Worm (Caenorhabditis elegans) whole organism, L1 larva: ENCODE measurements around the gene F59E12.8.

Source experiments
- C04F5.9 ChIP-seq: sonication (generic microtip); optimal IDR thresholded peaks from 2 replicates; lab custom pipeline; 2016; ENCODE audit warnings: missing genetic modification characterization, missing compliant biosample characterization
- C16A3.4 ChIP-seq: fragments of 150-350 bp; optimal IDR thresholded peaks from 2 replicates; lab custom pipeline; 2014; ENCODE audit warnings: missing biosample characterization, missing genetic modification characterization
- Y116A8C.19 ChIP-seq: sonication (generic microtip); optimal IDR thresholded peaks from 2 replicates; lab custom pipeline; 2016; ENCODE audit warnings: missing compliant biosample characterization, missing genetic modification characterization, borderline replicate concordance
- aha-1 ChIP-seq: fragments of 150-350 bp; optimal IDR thresholded peaks from 2 replicates; lab custom pipeline; 2014; ENCODE audit warnings: missing biosample characterization, missing genetic modification characterization
- ama-1 ChIP-seq: fragments of 150-350 bp; optimal IDR thresholded peaks from 2 replicates; lab custom pipeline; 2014
- blmp-1 ChIP-seq: fragments of 150-350 bp; optimal IDR thresholded peaks from 2 replicates; lab custom pipeline; 2014; ENCODE audit warnings: missing biosample characterization, missing genetic modification characterization
- ceh-63 ChIP-seq: fragments of 200-800 bp; sonication (Bioruptor generic); optimal IDR thresholded peaks from 2 replicates; lab custom pipeline; 2018; ENCODE audit warnings: mild to moderate bottlenecking, missing genetic modification characterization, missing compliant biosample characterization
- ceh-8 ChIP-seq: fragments of 200-800 bp; sonication (Bioruptor generic); optimal IDR thresholded peaks from 2 replicates; lab custom pipeline; 2018; ENCODE audit warnings: mild to moderate bottlenecking, missing genetic modification characterization, moderate library complexity, missing compliant biosample characterization
- ces-1 ChIP-seq: fragments of 150-350 bp; optimal IDR thresholded peaks from 2 replicates; lab custom pipeline; 2014; ENCODE audit warnings: missing biosample characterization, missing genetic modification reagents, missing genetic modification characterization
- dpl-1 ChIP-seq, 3 experiments: fragments of 150-350 bp in 2 of 3; sonication (generic microtip) in 1 of 3; optimal IDR thresholded peaks; 2 replicates each; lab custom pipeline; 2014 to 2017; ENCODE audit warnings: missing biosample characterization in 3 of 3, missing genetic modification characterization in 3 of 3, missing genetic modification reagents in 3 of 3
- efl-1 ChIP-seq, 4 experiments: fragments of 150-350 bp; optimal IDR thresholded peaks in 3 of 4; peaks in 1 of 4; 1 replicate in 1 of 4; 2 replicates in 3 of 4; lab custom pipeline; 2014; ENCODE audit warnings: missing biosample characterization in 2 of 4, missing genetic modification characterization in 2 of 4, missing genetic modification reagents in 2 of 4
- egl-27 ChIP-seq, 2 experiments: fragments of 150-350 bp in 1 of 2; sonication (generic microtip); optimal IDR thresholded peaks; 3 replicates each; lab custom pipeline; 2017 to 2018; ENCODE audit warnings: missing biosample characterization in 2 of 2, missing genetic modification characterization in 2 of 2, missing genetic modification reagents in 2 of 2
- elt-3 ChIP-seq, 6 experiments: fragments of 150-350 bp in 1 of 6; sonication (generic microtip); optimal IDR thresholded peaks; 2 replicates each; lab custom pipeline; 2017 to 2018; ENCODE audit warnings: missing biosample characterization in 6 of 6, missing genetic modification characterization in 6 of 6, inconsistent platforms in 1 of 6
- ets-5 ChIP-seq: fragments of 200-800 bp; sonication (Bioruptor generic); IDR thresholded peaks from 2 replicates; pipeline ENCODE4 v1.3.6; 2022; ENCODE audit warnings: missing genetic modification characterization, missing compliant biosample characterization
- fkh-4 ChIP-seq: sonication (generic microtip); optimal IDR thresholded peaks from 2 replicates; lab custom pipeline; 2016; ENCODE audit warnings: missing compliant biosample characterization, missing genetic modification characterization, borderline replicate concordance
- hlh-17 ChIP-seq: fragments of 200-800 bp; sonication (Bioruptor generic); optimal IDR thresholded peaks from 2 replicates; lab custom pipeline; 2018; ENCODE audit warnings: missing genetic modification characterization, mild to moderate bottlenecking, missing compliant biosample characterization, moderate library complexity, borderline replicate concordance
- hpl-2 ChIP-seq: fragments of 150-350 bp; optimal IDR thresholded peaks from 2 replicates; lab custom pipeline; 2014; ENCODE audit warnings: missing biosample characterization, missing genetic modification reagents, missing genetic modification characterization
- irx-1 ChIP-seq: sonication (generic microtip); optimal IDR thresholded peaks from 2 replicates; lab custom pipeline; 2016; ENCODE audit warnings: missing genetic modification characterization, missing compliant biosample characterization
- isw-1 ChIP-seq: fragments of 200-800 bp; sonication (Bioruptor generic); IDR thresholded peaks from 2 replicates; pipeline ENCODE4 v1.3.6; 2022; ENCODE audit warnings: missing genetic modification characterization, missing compliant biosample characterization
- jun-1 ChIP-seq: fragments of 150-350 bp; optimal IDR thresholded peaks from 2 replicates; lab custom pipeline; 2014; ENCODE audit warnings: missing biosample characterization, missing genetic modification reagents, missing genetic modification characterization
- lin-14 ChIP-seq: fragments of 200-800 bp; sonication (Bioruptor generic); optimal IDR thresholded peaks from 2 replicates; lab custom pipeline; 2018; ENCODE audit warnings: mild to moderate bottlenecking, missing genetic modification characterization, moderate library complexity, missing compliant biosample characterization
- lin-35 ChIP-seq, 2 experiments: fragments of 150-350 bp; optimal IDR thresholded peaks; 2 replicates each; lab custom pipeline; 2014; ENCODE audit warnings: missing biosample characterization in 2 of 2, missing genetic modification characterization in 2 of 2, missing genetic modification reagents in 2 of 2
- lin-39 ChIP-seq: fragments of 150-350 bp; optimal IDR thresholded peaks from 2 replicates; lab custom pipeline; 2014; ENCODE audit warnings: missing biosample characterization, missing genetic modification reagents, missing genetic modification characterization
- lir-3 ChIP-seq: sonication (generic microtip); optimal IDR thresholded peaks from 2 replicates; lab custom pipeline; 2016; ENCODE audit warnings: mild to moderate bottlenecking, missing genetic modification characterization, moderate library complexity, missing compliant biosample characterization; ENCODE audit not compliant: poor library complexity
- lsy-2 ChIP-seq, 2 experiments: fragments of 150-350 bp; optimal IDR thresholded peaks; 2 replicates each; lab custom pipeline; 2014; ENCODE audit warnings: missing biosample characterization in 2 of 2, missing genetic modification characterization in 2 of 2
- mef-2 ChIP-seq: fragments of 150-350 bp; optimal IDR thresholded peaks from 2 replicates; lab custom pipeline; 2014; ENCODE audit warnings: missing biosample characterization, missing genetic modification characterization
- mep-1 ChIP-seq: fragments of 150-350 bp; optimal IDR thresholded peaks from 2 replicates; lab custom pipeline; 2014; ENCODE audit warnings: missing biosample characterization, missing genetic modification characterization
- nhr-11 ChIP-seq: fragments of 150-350 bp; optimal IDR thresholded peaks from 2 replicates; lab custom pipeline; 2014; ENCODE audit warnings: missing biosample characterization, missing genetic modification characterization
- nhr-12 ChIP-seq: sonication (generic microtip); optimal IDR thresholded peaks from 2 replicates; lab custom pipeline; 2017; ENCODE audit warnings: missing biosample characterization, missing genetic modification characterization
- nhr-19 ChIP-seq: fragments of 200-800 bp; sonication (Bioruptor generic); conservative IDR thresholded peaks from 2 replicates; pipeline ENCODE4 v1.3.6; 2022; ENCODE audit warnings: missing genetic modification characterization, missing compliant biosample characterization
- nhr-20 ChIP-seq: sonication (generic microtip); optimal IDR thresholded peaks from 2 replicates; lab custom pipeline; 2016; ENCODE audit warnings: mild to moderate bottlenecking, missing genetic modification characterization, missing compliant biosample characterization
- nhr-237 ChIP-seq: fragments of 150-350 bp; optimal IDR thresholded peaks from 2 replicates; lab custom pipeline; 2014; ENCODE audit warnings: missing biosample characterization, missing genetic modification characterization
- nhr-47 ChIP-seq: sonication (generic microtip); optimal IDR thresholded peaks from 2 replicates; lab custom pipeline; 2016; ENCODE audit warnings: mild to moderate bottlenecking, missing genetic modification characterization, moderate library complexity, missing compliant biosample characterization
- nhr-71 ChIP-seq: sonication (generic microtip); optimal IDR thresholded peaks from 2 replicates; lab custom pipeline; 2016; ENCODE audit warnings: mild to moderate bottlenecking, missing genetic modification characterization, moderate library complexity, missing compliant biosample characterization
- nhr-77 ChIP-seq: fragments of 150-350 bp; optimal IDR thresholded peaks from 2 replicates; lab custom pipeline; 2014; ENCODE audit warnings: missing biosample characterization, missing genetic modification characterization
- nhr-90 ChIP-seq: sonication (generic microtip); optimal IDR thresholded peaks from 2 replicates; lab custom pipeline; 2016; ENCODE audit warnings: mild to moderate bottlenecking, missing genetic modification characterization, missing compliant biosample characterization; ENCODE audit not compliant: poor library complexity
- pag-3 ChIP-seq: sonication (generic microtip); optimal IDR thresholded peaks from 2 replicates; lab custom pipeline; 2017; ENCODE audit warnings: missing genetic modification characterization, mild to moderate bottlenecking, missing compliant biosample characterization, antibody characterized with exemption, borderline replicate concordance; ENCODE audit not compliant: insufficient read depth
- snpc-4 ChIP-seq: fragments of 150-350 bp; optimal IDR thresholded peaks from 2 replicates; lab custom pipeline; 2014; ENCODE audit warnings: missing biosample characterization, missing genetic modification characterization
- snu-23 ChIP-seq: sonication (generic microtip); optimal IDR thresholded peaks from 2 replicates; lab custom pipeline; 2016; ENCODE audit warnings: missing genetic modification characterization, missing compliant biosample characterization
- sptf-1 ChIP-seq: fragments of 150-350 bp; optimal IDR thresholded peaks from 2 replicates; lab custom pipeline; 2014; ENCODE audit warnings: missing biosample characterization, missing genetic modification characterization
- unc-130 ChIP-seq: fragments of 150-350 bp; optimal IDR thresholded peaks from 2 replicates; lab custom pipeline; 2017; ENCODE audit warnings: missing biosample characterization, missing genetic modification characterization, inconsistent platforms
- unc-98 ChIP-seq: fragments of 200-800 bp; sonication (Bioruptor generic); IDR thresholded peaks from 2 replicates; pipeline ENCODE4 v1.3.6; 2022; ENCODE audit warnings: missing genetic modification characterization, missing compliant biosample characterization
- xbp-1 ChIP-seq: sonication (generic microtip); optimal IDR thresholded peaks from 2 replicates; lab custom pipeline; 2016; ENCODE audit warnings: missing genetic modification characterization, missing compliant biosample characterization
- zip-4 ChIP-seq: fragments of 200-800 bp; sonication (Bioruptor generic); optimal IDR thresholded peaks from 2 replicates; lab custom pipeline; 2018; ENCODE audit warnings: mild to moderate bottlenecking, missing genetic modification characterization, moderate library complexity, missing compliant biosample characterization
- ztf-11 ChIP-seq, 2 experiments: sonication (generic microtip); optimal IDR thresholded peaks; 2 replicates each; lab custom pipeline; 2016 to 2017; ENCODE audit warnings: missing genetic modification characterization in 2 of 2, missing biosample characterization in 1 of 2, missing compliant biosample characterization in 1 of 2

Gene F59E12.8

DNA sequence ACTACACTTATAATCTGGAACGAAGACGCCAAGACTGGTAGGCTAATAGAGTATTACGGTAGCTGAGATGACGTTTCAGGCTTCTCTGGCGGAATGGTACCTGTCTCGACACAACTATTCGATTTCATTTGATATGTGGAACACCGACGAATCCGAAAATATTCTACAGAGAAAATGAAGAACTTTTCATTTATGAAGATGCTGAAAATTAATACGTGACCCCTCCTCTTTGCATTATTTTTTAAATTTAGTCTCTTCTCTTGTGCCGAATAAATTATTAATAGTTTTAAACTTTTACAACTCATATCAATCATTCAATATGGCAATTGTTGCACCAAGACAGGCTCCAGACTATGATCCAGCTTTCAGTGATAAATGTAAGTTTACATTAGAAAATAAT, 29.3 kb upstream of the F59E12.8 start, which contains the start of gene C25H3.16:
C25H3.16 (plus strand) TSS at position 301 of the 400 bp plus-strand sequence.
- TF ChIP-seq egl-27 (tag; optimal IDR thresholded peaks at IDR 0.05; lab: Kevin White, UChicago) (no peak), nhr-47 (tag; lab: Kevin White, UChicago) (no peak), unc-98 (no peak), ceh-63 (GFP tag; lab: Kevin White, UChicago) (no peak), ces-1 (GFP tag; lab: Kevin White, UChicago) (no peak), nhr-19 (GFP tag; lab: Robert Waterston, UW) (no peak), ets-5 (GFP tag; lab: Robert Waterston, UW) (no peak), ama-1 (lab: Kevin White, UChicago) (no peak), C04F5.9 (no peak), isw-1 (GFP tag; lab: Robert Waterston, UW) (no peak), nhr-20 (tag; lab: Kevin White, UChicago) (no peak), unc-130 (tag; lab: Kevin White, UChicago) (no peak), pag-3 (tag; lab: Kevin White, UChicago) (no peak), Y116A8C.19 (no peak), nhr-12 (tag; lab: Kevin White, UChicago) (no peak), ceh-8 (GFP tag; lab: Kevin White, UChicago) (no peak), C16A3.4 (tag; lab: Kevin White, UChicago) (no peak)

ce11 chrII:5665029-5665428, 28.3 kb upstream of the F59E12.8 start, which contains the start of gene C25H3.15:
C25H3.15 (plus strand) TSS chrII:5665329.
- TF ChIP-seq lin-39 (tag; lab: Kevin White, UChicago) (no peak), zip-4 (no peak)

DNA sequence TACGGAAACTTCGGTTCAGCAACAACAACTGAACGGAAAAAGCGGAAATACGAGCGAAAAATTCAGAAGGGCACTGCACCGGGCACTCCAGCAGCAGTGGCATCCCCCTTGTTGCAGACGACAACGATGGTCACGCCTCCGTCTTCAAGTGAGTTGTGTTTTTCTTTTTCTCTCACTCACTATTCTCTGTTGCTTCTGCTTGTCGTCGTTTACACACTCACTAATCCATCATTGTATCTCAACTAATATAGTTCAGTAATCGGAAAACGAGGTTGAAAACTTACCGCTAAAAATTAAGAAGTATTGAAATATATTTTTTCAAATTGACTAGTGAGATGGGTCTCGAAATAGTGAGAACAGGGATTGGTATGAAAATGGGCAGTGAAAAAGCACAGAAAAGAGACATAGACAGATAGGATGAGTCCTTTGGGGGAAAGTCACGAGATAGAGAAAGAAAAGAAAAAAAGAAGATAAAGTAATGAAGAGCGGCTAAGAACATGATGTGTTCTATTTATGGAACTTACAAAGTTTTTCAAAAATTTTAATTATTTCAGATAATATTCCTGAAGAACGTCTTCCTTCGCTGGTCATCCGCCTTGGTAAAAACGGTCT, 26.6 kb upstream of the F59E12.8 start:
- TF ChIP-seq nhr-71 (tag; lab: Kevin White, UChicago) (peak; percentile 43), nhr-237 (no peak), lsy-2 (tag; optimal IDR thresholded peaks at IDR 0.05; lab: Kevin White, UChicago) (peak; percentile 20 to 29), efl-1 (optimal IDR thresholded peaks at IDR 0.05; lab: Kevin White, UChicago) (no peak), efl-1 (GFP tag; optimal IDR thresholded peaks at IDR 0.05 in 1 of 2; lab: Kevin White, UChicago) (no peak), mef-2 (tag; lab: Kevin White, UChicago) (peak; percentile 48), blmp-1 (peak; percentile 59), snu-23 (GFP tag; lab: Kevin White, UChicago) (peak; percentile 41), nhr-77 (no peak), nhr-47 (tag; lab: Kevin White, UChicago) (peak; percentile 24), ceh-8 (GFP tag; lab: Kevin White, UChicago) (no peak), lin-35 (GFP tag; optimal IDR thresholded peaks at IDR 0.05; lab: Kevin White, UChicago) (peak in 1 of 2 experiments; percentile 6), hpl-2 (GFP tag; lab: Kevin White, UChicago) (no peak), xbp-1 (tag; lab: Kevin White, UChicago) (peak; percentile 2), aha-1 (tag; lab: Kevin White, UChicago) (no peak), lin-14 (GFP tag; lab: Kevin White, UChicago) (peak; percentile 55), nhr-20 (tag; lab: Kevin White, UChicago) (peak; percentile 0), elt-3 (tag; optimal IDR thresholded peaks at IDR 0.05; lab: Kevin White, UChicago) (peak in 1 of 6 experiments; percentile 31), nhr-11 (no peak), jun-1 (tag; lab: Kevin White, UChicago) (no peak)
- TF ChIP-seq, all 84 proteins: peak for 11

DNA sequence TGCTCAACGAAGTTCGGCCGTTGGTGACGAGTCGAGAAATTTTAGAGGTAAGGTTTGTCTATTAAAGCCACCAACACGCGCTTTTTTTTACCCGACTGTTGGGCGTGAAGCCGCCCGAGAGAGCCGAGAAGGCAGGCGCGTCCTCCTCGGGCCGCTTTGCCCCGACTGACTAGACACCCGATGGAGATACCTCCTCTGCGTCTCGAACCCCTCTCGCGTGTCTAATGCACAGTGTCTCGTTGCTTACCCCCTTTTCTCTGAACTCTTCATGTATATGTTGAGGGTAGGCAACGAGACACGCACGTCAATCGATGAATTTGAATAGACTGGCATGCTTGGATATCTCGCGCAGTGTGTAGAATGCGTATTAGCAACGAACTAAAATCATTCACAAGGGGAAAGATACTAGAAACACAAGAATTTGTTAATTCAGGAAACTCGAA, 25.0 kb upstream of the F59E12.8 start:
- TF ChIP-seq ztf-11 (tag; optimal IDR thresholded peaks at IDR 0.05; lab: Kevin White, UChicago): peak in 1 of 2 experiments; percentile 77
- no peak for TF ChIP-seq hlh-17 (GFP tag; lab: Kevin White, UChicago)
- peak; percentile 67 for TF ChIP-seq mep-1 (tag; lab: Kevin White, UChicago)
- TF ChIP-seq dpl-1 (GFP tag; optimal IDR thresholded peaks at IDR 0.05; lab: Kevin White, UChicago): peak; percentile 34 to 62 (median 48)
- peak; percentile 75 to 77 for TF ChIP-seq lin-35 (GFP tag; optimal IDR thresholded peaks at IDR 0.05; lab: Kevin White, UChicago)
- TF ChIP-seq irx-1 (tag; lab: Kevin White, UChicago): peak; percentile 23
- peak; percentile 26 for TF ChIP-seq fkh-4
- no peak for TF ChIP-seq sptf-1 (tag; lab: Kevin White, UChicago)
- peak; percentile 58 for TF ChIP-seq snpc-4
- TF ChIP-seq lin-14 (GFP tag; lab: Kevin White, UChicago): peak; percentile 88
- peak; percentile 35 for TF ChIP-seq lir-3 (tag; lab: Kevin White, UChicago)
- TF ChIP-seq zip-4: peak; percentile 45
- TF ChIP-seq nhr-20 (tag; lab: Kevin White, UChicago): peak; percentile 87
- TF ChIP-seq nhr-90 (tag; lab: Kevin White, UChicago): peak; percentile 82
- no peak for TF ChIP-seq C04F5.9
- peak; percentile 47 for TF ChIP-seq nhr-237
